Worm (Caenorhabditis elegans) whole organism, late embryonic: Measurements from ENCODE around the gene R10E11.5.
A peak's percentile ranks its signal among the peaks of the same experiment; 100 is the strongest.

ENCODE experiments used
- F13H6.1 ChIP-seq: sonication (generic microtip); optimal IDR thresholded peaks from 2 replicates; lab custom pipeline; 2016; ENCODE audit warnings: missing genetic modification characterization, missing compliant biosample characterization
- K02D7.2 ChIP-seq: sonication (generic microtip); optimal IDR thresholded peaks from 2 replicates; lab custom pipeline; 2017; ENCODE audit warnings: mild to moderate bottlenecking, missing genetic modification characterization, missing compliant biosample characterization
- K09A11.1 ChIP-seq: sonication (generic microtip); optimal IDR thresholded peaks from 2 replicates; lab custom pipeline; 2017; ENCODE audit warnings: antibody characterized with exemption, mild to moderate bottlenecking, missing genetic modification characterization, missing compliant biosample characterization; ENCODE audit not compliant: insufficient read depth
- ahr-1 ChIP-seq: sonication (generic microtip); optimal IDR thresholded peaks from 2 replicates; lab custom pipeline; 2016; ENCODE audit warnings: missing genetic modification characterization, missing compliant biosample characterization
- ama-1 ChIP-seq: fragments of 150-350 bp; optimal IDR thresholded peaks from 2 replicates; lab custom pipeline; 2014
- ceh-18 ChIP-seq: sonication (generic microtip); optimal IDR thresholded peaks from 2 replicates; lab custom pipeline; 2016; ENCODE audit warnings: missing genetic modification characterization, missing compliant biosample characterization
- ceh-22 ChIP-seq: sonication (generic microtip); optimal IDR thresholded peaks from 2 replicates; lab custom pipeline; 2017; ENCODE audit warnings: missing biosample characterization, missing genetic modification characterization
- ceh-30 ChIP-seq: fragments of 150-350 bp; optimal IDR thresholded peaks from 2 replicates; lab custom pipeline; 2014; ENCODE audit warnings: missing biosample characterization, missing genetic modification characterization
- ceh-45 ChIP-seq: fragments of 200-800 bp; sonication (Bioruptor generic); IDR thresholded peaks from 2 replicates; pipeline ENCODE4 v1.3.6; 2022; ENCODE audit warnings: missing genetic modification reagents, missing genetic modification characterization, missing compliant biosample characterization
- ceh-48 ChIP-seq: sonication (generic microtip); optimal IDR thresholded peaks from 2 replicates; lab custom pipeline; 2016; ENCODE audit warnings: missing genetic modification characterization, inconsistent platforms, missing compliant biosample characterization
- ceh-6 ChIP-seq: fragments of 200-800 bp; sonication (Bioruptor generic); optimal IDR thresholded peaks from 2 replicates; lab custom pipeline; 2018; ENCODE audit warnings: mild to moderate bottlenecking, missing genetic modification characterization, missing compliant biosample characterization
- ceh-9 ChIP-seq: sonication (generic microtip); optimal IDR thresholded peaks from 2 replicates; lab custom pipeline; 2016; ENCODE audit warnings: mild to moderate bottlenecking, missing genetic modification characterization, inconsistent platforms, missing compliant biosample characterization
- dmd-4 ChIP-seq: sonication (generic microtip); optimal IDR thresholded peaks from 2 replicates; lab custom pipeline; 2016; ENCODE audit warnings: borderline replicate concordance, missing genetic modification characterization, missing compliant biosample characterization
- dve-1 ChIP-seq: sonication (generic microtip); optimal IDR thresholded peaks from 2 replicates; lab custom pipeline; 2017; ENCODE audit warnings: antibody characterized with exemption, mild to moderate bottlenecking, missing genetic modification characterization, missing compliant biosample characterization
- elt-4 ChIP-seq: sonication (generic microtip); optimal IDR thresholded peaks from 2 replicates; lab custom pipeline; 2016; ENCODE audit warnings: missing genetic modification characterization, missing compliant biosample characterization
- ets-4 ChIP-seq: sonication (generic microtip); optimal IDR thresholded peaks from 2 replicates; lab custom pipeline; 2016; ENCODE audit warnings: missing genetic modification characterization, missing compliant biosample characterization
- fkh-6 ChIP-seq: sonication (generic microtip); optimal IDR thresholded peaks from 2 replicates; lab custom pipeline; 2016; ENCODE audit warnings: missing genetic modification characterization, missing compliant biosample characterization
- hlh-13 ChIP-seq: fragments of 200-800 bp; sonication (Bioruptor generic); optimal IDR thresholded peaks from 2 replicates; lab custom pipeline; 2018; ENCODE audit warnings: mild to moderate bottlenecking, missing genetic modification characterization, missing compliant biosample characterization
- hlh-15 ChIP-seq: sonication (generic microtip); optimal IDR thresholded peaks from 2 replicates; lab custom pipeline; 2016; ENCODE audit warnings: missing genetic modification characterization, missing compliant biosample characterization
- hlh-30 ChIP-seq: sonication (generic microtip); optimal IDR thresholded peaks from 2 replicates; lab custom pipeline; 2017; ENCODE audit warnings: antibody characterized with exemption, missing genetic modification characterization, missing compliant biosample characterization; ENCODE audit not compliant: insufficient read depth
- hlh-6 ChIP-seq: sonication (generic microtip); optimal IDR thresholded peaks from 2 replicates; lab custom pipeline; 2016; ENCODE audit warnings: missing genotype, missing genetic modification characterization, missing compliant biosample characterization
- mec-3 ChIP-seq: sonication (generic microtip); optimal IDR thresholded peaks from 2 replicates; lab custom pipeline; 2016; ENCODE audit warnings: borderline replicate concordance, missing genetic modification characterization, missing compliant biosample characterization
- nfya-1 ChIP-seq: sonication (generic microtip); optimal IDR thresholded peaks from 2 replicates; lab custom pipeline; 2017; ENCODE audit warnings: missing genetic modification characterization, mild to moderate bottlenecking, missing compliant biosample characterization, antibody characterized with exemption, moderate library complexity
- nhr-11 ChIP-seq: fragments of 150-350 bp; optimal IDR thresholded peaks from 2 replicates; lab custom pipeline; 2014; ENCODE audit warnings: missing biosample characterization, missing genetic modification characterization
- npax-4 ChIP-seq: sonication (generic microtip); optimal IDR thresholded peaks from 2 replicates; lab custom pipeline; 2016; ENCODE audit warnings: missing genetic modification characterization, missing compliant biosample characterization
- pag-3 ChIP-seq: sonication (generic microtip); optimal IDR thresholded peaks from 2 replicates; lab custom pipeline; 2016; ENCODE audit warnings: missing compliant biosample characterization, missing genetic modification characterization, borderline replicate concordance
- pat-9 ChIP-seq: fragments of 200-800 bp; sonication (Bioruptor generic); optimal IDR thresholded peaks from 2 replicates; lab custom pipeline; 2018; ENCODE audit warnings: mild to moderate bottlenecking, missing genetic modification characterization, moderate library complexity, missing compliant biosample characterization
- pha-4 ChIP-seq: fragments of 150-350 bp; optimal IDR thresholded peaks from 2 replicates; lab custom pipeline; 2018; ENCODE audit warnings: missing biosample characterization, missing genetic modification reagents, missing genetic modification characterization
- syd-9 ChIP-seq: sonication (generic microtip); optimal IDR thresholded peaks from 2 replicates; lab custom pipeline; 2016; ENCODE audit warnings: mild to moderate bottlenecking, missing genetic modification characterization, moderate library complexity, missing compliant biosample characterization
- tbx-7 ChIP-seq: sonication (generic microtip); optimal IDR thresholded peaks from 2 replicates; lab custom pipeline; 2016; ENCODE audit warnings: missing genotype, missing genetic modification characterization, missing compliant biosample characterization
- ttx-3 ChIP-seq: sonication (generic microtip); optimal IDR thresholded peaks from 2 replicates; lab custom pipeline; 2016; ENCODE audit warnings: missing genetic modification reagents, missing genetic modification characterization, missing compliant biosample characterization
- unc-42 ChIP-seq: sonication (generic microtip); optimal IDR thresholded peaks from 2 replicates; lab custom pipeline; 2016; ENCODE audit warnings: missing genotype, missing genetic modification characterization, missing compliant biosample characterization
- unc-86 ChIP-seq: sonication (generic microtip); optimal IDR thresholded peaks from 2 replicates; lab custom pipeline; 2016; ENCODE audit warnings: missing genetic modification characterization, missing compliant biosample characterization
- zip-5 ChIP-seq: sonication (generic microtip); optimal IDR thresholded peaks from 2 replicates; lab custom pipeline; 2016; ENCODE audit warnings: missing genetic modification characterization, missing compliant biosample characterization
- ztf-16 ChIP-seq: sonication (generic microtip); optimal IDR thresholded peaks from 2 replicates; lab custom pipeline; 2017; ENCODE audit warnings: missing genetic modification characterization, missing compliant biosample characterization

Gene R10E11.5

DNA sequence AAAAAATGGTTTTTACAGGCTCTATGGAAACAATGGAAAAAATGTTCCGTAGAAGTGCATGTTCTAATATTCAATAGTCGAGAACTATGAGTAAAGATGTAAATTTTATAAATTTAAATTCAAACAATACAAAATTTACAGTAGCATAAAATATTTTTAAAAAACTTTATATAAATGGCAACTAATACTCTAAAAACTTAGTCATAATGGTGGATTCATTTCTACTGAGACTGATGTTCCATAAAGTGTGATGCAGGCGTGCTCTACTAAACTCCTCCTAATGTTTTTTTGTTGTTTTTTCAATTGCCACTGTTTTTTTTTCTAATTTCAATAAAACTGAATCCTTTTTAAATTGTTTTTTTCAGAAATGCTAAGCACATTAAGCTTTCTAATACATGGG is 18.7 kb upstream of the R10E11.5 start, which contains the start of gene gtap-2 (continued):
- no peak for TF ChIP-seq dve-1 (tag; lab: Kevin White, UChicago)
- TF ChIP-seq fkh-6, result no peak
- TF ChIP-seq ceh-22 (tag; lab: Kevin White, UChicago), result no peak
- TF ChIP-seq pha-4, result no peak

DNA sequence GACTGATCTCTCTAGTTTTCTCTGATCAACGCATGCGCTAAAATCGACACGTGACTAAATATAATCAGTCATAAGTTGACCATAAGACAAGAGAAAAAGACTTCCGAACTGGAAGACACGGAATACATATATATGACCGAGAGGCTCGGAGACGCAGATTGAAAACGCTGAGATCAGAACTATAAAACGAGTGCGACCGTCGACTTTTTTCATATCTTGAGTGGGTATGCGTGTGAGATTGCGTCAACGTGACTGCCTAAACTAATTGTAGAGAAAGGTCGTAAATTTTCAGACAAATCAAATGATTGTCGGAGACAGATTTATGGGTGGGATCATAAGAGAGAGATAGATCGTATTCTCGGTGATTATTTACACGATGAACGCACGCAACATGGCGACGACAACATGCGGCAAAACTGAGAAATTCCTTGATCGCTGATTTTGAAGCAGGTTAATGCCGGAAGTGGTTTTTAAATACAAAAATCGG is 18.1 kb upstream of the R10E11.5 start:
- TF ChIP-seq pat-9 (tag; lab: Kevin White, UChicago) (no peak), hlh-30 (tag; lab: Kevin White, UChicago) (peak; percentile 17), pha-4 (no peak)

- TF ChIP-seq ttx-3 (tag; lab: Kevin White, UChicago), result no peak
- no peak for TF ChIP-seq F13H6.1 (tag; lab: Kevin White, UChicago)
- no peak for TF ChIP-seq mec-3 (tag; lab: Kevin White, UChicago)
- TF ChIP-seq unc-42 (tag; lab: Kevin White, UChicago), result no peak
- TF ChIP-seq dmd-4, result no peak
- no peak for TF ChIP-seq ama-1 (lab: Kevin White, UChicago)
- TF ChIP-seq hlh-15 (tag; lab: Kevin White, UChicago), result no peak
Observed at ce11 chrIII:9806968-9807559, 17.6 kb upstream of the R10E11.5 start, which contains the start of gene ZK632.4. TSS of gene ZK632.4 (minus strand) at chrIII:9807454.

ce11 chrIII:9804997-9805610 is 15.6 kb upstream of the R10E11.5 start, which contains the start of gene riok-3:
TSS of gene riok-3 (minus strand) at chrIII:9805011.
- TF ChIP-seq ceh-18 (tag; lab: Kevin White, UChicago) (no peak), ahr-1 (tag; lab: Kevin White, UChicago) (no peak), ceh-48 (tag; lab: Kevin White, UChicago) (peak; percentile 13)

- TF ChIP-seq npax-4 (tag; lab: Kevin White, UChicago) (no peak), syd-9 (tag; lab: Kevin White, UChicago) (no peak), zip-5 (tag; lab: Kevin White, UChicago) (no peak), ceh-6 (GFP tag; lab: Kevin White, UChicago) (no peak), hlh-30 (tag; lab: Kevin White, UChicago) (no peak), hlh-6 (tag; lab: Kevin White, UChicago) (no peak), unc-42 (tag; lab: Kevin White, UChicago) (no peak), hlh-13 (GFP tag; lab: Kevin White, UChicago) (no peak), hlh-15 (tag; lab: Kevin White, UChicago) (no peak), ztf-16 (no peak), nhr-11 (tag; lab: Kevin White, UChicago) (no peak), K02D7.2 (tag; lab: Kevin White, UChicago) (no peak), ceh-48 (tag; lab: Kevin White, UChicago) (no peak), mec-3 (tag; lab: Kevin White, UChicago) (no peak), ceh-45 (GFP tag; lab: Robert Waterston, UW) (no peak), elt-4 (tag; lab: Kevin White, UChicago) (no peak), fkh-6 (no peak), ets-4 (tag; lab: Kevin White, UChicago) (no peak)
- TF ChIP-seq, all 69 proteins: peak for 0
Observed at ce11 chrIII:9802045-9802444, 12.6 kb upstream of the R10E11.5 start.

- no peak for TF ChIP-seq ztf-16
- no peak for TF ChIP-seq ceh-9
- TF ChIP-seq ceh-30 (tag; lab: Kevin White, UChicago), result no peak
- no peak for TF ChIP-seq nfya-1 (tag; lab: Kevin White, UChicago)
- no peak for TF ChIP-seq tbx-7 (tag; lab: Kevin White, UChicago)
- no peak for TF ChIP-seq K09A11.1 (tag; lab: Kevin White, UChicago)
- no peak for TF ChIP-seq npax-4 (tag; lab: Kevin White, UChicago)
- no peak for TF ChIP-seq pag-3 (tag; lab: Kevin White, UChicago)
- TF ChIP-seq unc-86, result no peak
Observed at ce11 chrIII:9798478-9799157, 9.2 kb upstream of the R10E11.5 start, which contains the start of gene ZK632.2. TSS of gene ZK632.2 (plus strand) at chrIII:9799107.
